Fruit fly (Drosophila melanogaster): ENCODE results near the gene CG1951.

- TF ChIP-seq CG10348 (GFP tag; IDR thresholded peaks at IDR 0.05) (no peak), CG34367 (tag; optimal IDR thresholded peaks at IDR 0.05) (no peak), Snoo (tag; optimal IDR thresholded peaks at IDR 0.05) (no peak), EcR (GFP tag; optimal IDR thresholded peaks at IDR 0.05) (no peak), Ets98B (GFP tag; IDR thresholded peaks at IDR 0.05) (no peak)
Observed at dm6 chr3R:29032542-29032941, 5.5 kb downstream of the CG1951 start, which contains the start of gene Ssl2.

Data from whole organism, pupa.